Worm (Caenorhabditis elegans) whole organism, midembryonic: ENCODE measurements around the gene R09B5.11.

Experiments
- T22C8.4 ChIP-seq: fragments of 200-800 bp; sonication (Bioruptor generic); IDR thresholded peaks from 2 replicates; pipeline ENCODE4 v1.3.6; 2022; ENCODE audit warnings: missing genetic modification characterization, missing compliant biosample characterization
- flt-1 ChIP-seq: fragments of 200-800 bp; sonication (Bioruptor generic); IDR thresholded peaks from 2 replicates; pipeline ENCODE4 v1.3.6; 2022; ENCODE audit warnings: missing genetic modification characterization, missing compliant biosample characterization
- klf-2 ChIP-seq: fragments of 200-800 bp; sonication (Bioruptor generic); conservative IDR thresholded peaks from 2 replicates; pipeline ENCODE4 v1.3.6; 2022; ENCODE audit warnings: missing genetic modification reagents, missing genetic modification characterization, missing compliant biosample characterization

- TF ChIP-seq flt-1 (GFP tag; lab: Robert Waterston, UW) (no peak), klf-2 (GFP tag; lab: Robert Waterston, UW) (no peak), T22C8.4 (GFP tag; lab: Robert Waterston, UW) (no peak)
These were observed 6.1 kb downstream of the R09B5.11 start, which contains the start of gene cnc-5 for ce11 chrV:1445081-1445480.
